Worm (Caenorhabditis elegans) whole organism, L1 larva: ENCODE measurements around the gene C03A3.2.

Experiments used
- alr-1 ChIP-seq: fragments of 200-800 bp; sonication (Bioruptor generic); optimal IDR thresholded peaks from 2 replicates; lab custom pipeline; 2018; ENCODE audit warnings: borderline replicate concordance, mild to moderate bottlenecking, missing genetic modification characterization, missing compliant biosample characterization
- blmp-1 ChIP-seq: fragments of 150-350 bp; optimal IDR thresholded peaks from 2 replicates; lab custom pipeline; 2014; ENCODE audit warnings: missing biosample characterization, missing genetic modification characterization
- ceh-63 ChIP-seq: fragments of 200-800 bp; sonication (Bioruptor generic); optimal IDR thresholded peaks from 2 replicates; lab custom pipeline; 2018; ENCODE audit warnings: mild to moderate bottlenecking, missing genetic modification characterization, missing compliant biosample characterization
- ceh-8 ChIP-seq: fragments of 200-800 bp; sonication (Bioruptor generic); optimal IDR thresholded peaks from 2 replicates; lab custom pipeline; 2018; ENCODE audit warnings: mild to moderate bottlenecking, missing genetic modification characterization, moderate library complexity, missing compliant biosample characterization
- ceh-88 ChIP-seq: fragments of 200-800 bp; sonication (Bioruptor generic); IDR thresholded peaks from 2 replicates; pipeline ENCODE4 v1.3.6; 2022; ENCODE audit warnings: missing genetic modification characterization, missing compliant biosample characterization
- ceh-90 ChIP-seq: sonication (generic microtip); optimal IDR thresholded peaks from 2 replicates; lab custom pipeline; 2016; ENCODE audit warnings: missing genetic modification characterization, missing compliant biosample characterization
- dsc-1 ChIP-seq: sonication (generic microtip); optimal IDR thresholded peaks from 2 replicates; lab custom pipeline; 2016; ENCODE audit warnings: mild to moderate bottlenecking, missing genetic modification characterization, missing compliant biosample characterization
- efl-3 ChIP-seq: fragments of 200-800 bp; sonication (Bioruptor generic); optimal IDR thresholded peaks from 2 replicates; lab custom pipeline; 2018; ENCODE audit warnings: mild to moderate bottlenecking, missing genetic modification characterization, missing compliant biosample characterization
- egl-27 ChIP-seq, 2 experiments: fragments of 150-350 bp in 1 of 2; sonication (generic microtip); optimal IDR thresholded peaks; 3 replicates each; lab custom pipeline; 2017 to 2018; ENCODE audit warnings: missing biosample characterization in 2 of 2, missing genetic modification characterization in 2 of 2, missing genetic modification reagents in 2 of 2
- elt-2 ChIP-seq: sonication (generic microtip); optimal IDR thresholded peaks from 2 replicates; lab custom pipeline; 2016; ENCODE audit warnings: missing genetic modification characterization, mild to moderate bottlenecking, inconsistent platforms, missing compliant biosample characterization, missing genetic modification reagents
- elt-3 ChIP-seq, 6 experiments: fragments of 150-350 bp in 1 of 6; sonication (generic microtip); optimal IDR thresholded peaks; 2 replicates each; lab custom pipeline; 2017 to 2018; ENCODE audit warnings: missing biosample characterization in 6 of 6, missing genetic modification characterization in 6 of 6, inconsistent platforms in 1 of 6
- ets-5 ChIP-seq: fragments of 200-800 bp; sonication (Bioruptor generic); IDR thresholded peaks from 2 replicates; pipeline ENCODE4 v1.3.6; 2022; ENCODE audit warnings: missing genetic modification characterization, missing compliant biosample characterization
- fkh-10 ChIP-seq: sonication (generic microtip); optimal IDR thresholded peaks from 2 replicates; lab custom pipeline; 2017; ENCODE audit warnings: missing biosample characterization, missing genetic modification reagents, missing genetic modification characterization
- fkh-4 ChIP-seq: sonication (generic microtip); optimal IDR thresholded peaks from 2 replicates; lab custom pipeline; 2016; ENCODE audit warnings: missing compliant biosample characterization, missing genetic modification characterization, borderline replicate concordance
- grh-1 ChIP-seq: fragments of 200-800 bp; sonication (Bioruptor generic); IDR thresholded peaks from 2 replicates; pipeline ENCODE4 v1.3.6; 2022; ENCODE audit warnings: missing genetic modification reagents, missing genetic modification characterization, missing compliant biosample characterization
- hlh-4 ChIP-seq: sonication (generic microtip); optimal IDR thresholded peaks from 2 replicates; lab custom pipeline; 2016; ENCODE audit warnings: mild to moderate bottlenecking, missing genetic modification characterization, missing compliant biosample characterization
- jun-1 ChIP-seq: fragments of 150-350 bp; optimal IDR thresholded peaks from 2 replicates; lab custom pipeline; 2014; ENCODE audit warnings: missing biosample characterization, missing genetic modification reagents, missing genetic modification characterization
- lin-14 ChIP-seq: fragments of 200-800 bp; sonication (Bioruptor generic); optimal IDR thresholded peaks from 2 replicates; lab custom pipeline; 2018; ENCODE audit warnings: mild to moderate bottlenecking, missing genetic modification characterization, moderate library complexity, missing compliant biosample characterization
- lin-39 ChIP-seq: fragments of 150-350 bp; optimal IDR thresholded peaks from 2 replicates; lab custom pipeline; 2014; ENCODE audit warnings: missing biosample characterization, missing genetic modification reagents, missing genetic modification characterization
- mab-9 ChIP-seq: fragments of 200-800 bp; sonication (Bioruptor generic); IDR thresholded peaks from 2 replicates; pipeline ENCODE4 v1.3.6; 2022; ENCODE audit warnings: missing genetic modification reagents, missing genetic modification characterization, missing compliant biosample characterization
- mef-2 ChIP-seq: fragments of 150-350 bp; optimal IDR thresholded peaks from 2 replicates; lab custom pipeline; 2014; ENCODE audit warnings: missing biosample characterization, missing genetic modification characterization
- nhr-11 ChIP-seq: fragments of 150-350 bp; optimal IDR thresholded peaks from 2 replicates; lab custom pipeline; 2014; ENCODE audit warnings: missing biosample characterization, missing genetic modification characterization
- nhr-12 ChIP-seq: sonication (generic microtip); optimal IDR thresholded peaks from 2 replicates; lab custom pipeline; 2017; ENCODE audit warnings: missing biosample characterization, missing genetic modification characterization
- nhr-19 ChIP-seq: fragments of 200-800 bp; sonication (Bioruptor generic); conservative IDR thresholded peaks from 2 replicates; pipeline ENCODE4 v1.3.6; 2022; ENCODE audit warnings: missing genetic modification characterization, missing compliant biosample characterization
- nhr-20 ChIP-seq: sonication (generic microtip); optimal IDR thresholded peaks from 2 replicates; lab custom pipeline; 2016; ENCODE audit warnings: mild to moderate bottlenecking, missing genetic modification characterization, missing compliant biosample characterization
- nhr-28 ChIP-seq: fragments of 150-350 bp; optimal IDR thresholded peaks from 2 replicates; lab custom pipeline; 2014; ENCODE audit warnings: missing biosample characterization, missing genetic modification characterization
- nhr-76 ChIP-seq: sonication (generic microtip); optimal IDR thresholded peaks from 2 replicates; lab custom pipeline; 2017; ENCODE audit warnings: missing biosample characterization, missing genetic modification characterization
- nhr-77 ChIP-seq: fragments of 150-350 bp; optimal IDR thresholded peaks from 2 replicates; lab custom pipeline; 2014; ENCODE audit warnings: missing biosample characterization, missing genetic modification characterization
- nhr-85 ChIP-seq: sonication (generic microtip); peaks from one replicate; lab custom pipeline; 2016; ENCODE audit warnings: missing genetic modification characterization, inconsistent platforms, missing compliant biosample characterization
- pag-3 ChIP-seq: sonication (generic microtip); optimal IDR thresholded peaks from 2 replicates; lab custom pipeline; 2017; ENCODE audit warnings: missing genetic modification characterization, mild to moderate bottlenecking, missing compliant biosample characterization, antibody characterized with exemption, borderline replicate concordance; ENCODE audit not compliant: insufficient read depth
- rnt-1 ChIP-seq: sonication (generic microtip); optimal IDR thresholded peaks from 2 replicates; lab custom pipeline; 2016; ENCODE audit warnings: mild to moderate bottlenecking, missing genetic modification characterization, moderate library complexity, missing compliant biosample characterization
- skn-1 ChIP-seq: fragments of 150-350 bp; optimal IDR thresholded peaks from 2 replicates; lab custom pipeline; 2014; ENCODE audit warnings: missing biosample characterization, missing genetic modification characterization
- sup-37 ChIP-seq: fragments of 200-800 bp; sonication (Bioruptor generic); optimal IDR thresholded peaks from 2 replicates; lab custom pipeline; 2018; ENCODE audit warnings: mild to moderate bottlenecking, missing genetic modification characterization, missing compliant biosample characterization
- swsn-7 ChIP-seq: sonication (generic microtip); optimal IDR thresholded peaks from 2 replicates; lab custom pipeline; 2016; ENCODE audit warnings: missing genetic modification characterization, missing compliant biosample characterization
- tbx-2 ChIP-seq: sonication (generic microtip); optimal IDR thresholded peaks from 2 replicates; lab custom pipeline; 2016; ENCODE audit warnings: missing genetic modification characterization, missing compliant biosample characterization
- tlp-1 ChIP-seq: fragments of 150-350 bp; optimal IDR thresholded peaks from 2 replicates; lab custom pipeline; 2014; ENCODE audit warnings: missing biosample characterization, missing genetic modification characterization
- unc-130 ChIP-seq: fragments of 150-350 bp; optimal IDR thresholded peaks from 2 replicates; lab custom pipeline; 2017; ENCODE audit warnings: missing biosample characterization, missing genetic modification characterization, inconsistent platforms
- unc-30 ChIP-seq: sonication (generic microtip); optimal IDR thresholded peaks from 2 replicates; lab custom pipeline; 2017; ENCODE audit warnings: missing biosample characterization, missing genetic modification characterization
- unc-98 ChIP-seq: fragments of 200-800 bp; sonication (Bioruptor generic); IDR thresholded peaks from 2 replicates; pipeline ENCODE4 v1.3.6; 2022; ENCODE audit warnings: missing genetic modification characterization, missing compliant biosample characterization
- zip-4 ChIP-seq: fragments of 200-800 bp; sonication (Bioruptor generic); optimal IDR thresholded peaks from 2 replicates; lab custom pipeline; 2018; ENCODE audit warnings: mild to moderate bottlenecking, missing genetic modification characterization, moderate library complexity, missing compliant biosample characterization
- ztf-11 ChIP-seq, 2 experiments: sonication (generic microtip); optimal IDR thresholded peaks; 2 replicates each; lab custom pipeline; 2016 to 2017; ENCODE audit warnings: missing genetic modification characterization in 2 of 2, missing biosample characterization in 1 of 2, missing compliant biosample characterization in 1 of 2

The C03A3.2 gene

DNA sequence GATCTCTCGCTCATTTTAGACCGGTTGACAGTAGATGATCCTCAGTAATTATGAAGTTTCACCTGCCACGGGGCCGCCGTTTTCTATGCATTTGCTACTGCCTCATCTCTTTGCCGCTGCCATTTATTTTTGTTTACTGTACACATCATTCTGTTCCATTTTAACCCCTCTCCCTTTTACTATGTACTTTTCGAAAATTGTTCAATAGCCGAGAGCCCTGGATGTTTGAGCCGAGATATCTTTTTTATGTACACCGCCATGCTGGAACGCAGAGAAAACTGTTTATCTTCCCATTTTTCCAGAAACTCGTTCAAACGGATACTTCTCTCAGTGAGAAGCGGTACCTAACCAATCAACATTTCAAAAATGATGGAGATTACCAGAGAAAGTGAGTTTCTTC, 8.2 kb downstream of the C03A3.2 start, which contains the start of gene ifa-1:
Gene ifa-1 (plus strand): TSS at position 301 of the 400 bp plus-strand sequence.
- no peak for TF ChIP-seq unc-130 (tag; lab: Kevin White, UChicago)
- no peak for TF ChIP-seq efl-3
- TF ChIP-seq unc-98 (GFP tag; lab: Robert Waterston, UW): no peak
- no peak for TF ChIP-seq ets-5
- TF ChIP-seq ceh-88 (GFP tag; lab: Robert Waterston, UW): no peak
- TF ChIP-seq egl-27 (tag; optimal IDR thresholded peaks at IDR 0.05; lab: Kevin White, UChicago): no peak
- TF ChIP-seq elt-2 (tag; lab: Kevin White, UChicago): no peak
- TF ChIP-seq fkh-4 (tag; lab: Kevin White, UChicago): no peak
- TF ChIP-seq mef-2 (tag; lab: Kevin White, UChicago): no peak
- TF ChIP-seq ceh-63: no peak
- TF ChIP-seq jun-1 (tag; lab: Kevin White, UChicago): no peak
- no peak for TF ChIP-seq zip-4 (GFP tag; lab: Kevin White, UChicago)
- TF ChIP-seq hlh-4 (tag; lab: Kevin White, UChicago): no peak
- no peak for TF ChIP-seq fkh-10 (GFP tag; lab: Kevin White, UChicago)
- TF ChIP-seq swsn-7: no peak
- TF ChIP-seq grh-1 (GFP tag; lab: Robert Waterston, UW): no peak

ce11 chrX:11279276-11279675, 16.6 kb downstream of the C03A3.2 start, which contains the start of gene F38B2.2:
Gene F38B2.2 (minus strand): TSS chrX:11279376.
- TF ChIP-seq nhr-77 (tag; lab: Kevin White, UChicago) (no peak), ceh-8 (peak; percentile 47)
- TF ChIP-seq, all 84 proteins: peak for 1

DNA sequence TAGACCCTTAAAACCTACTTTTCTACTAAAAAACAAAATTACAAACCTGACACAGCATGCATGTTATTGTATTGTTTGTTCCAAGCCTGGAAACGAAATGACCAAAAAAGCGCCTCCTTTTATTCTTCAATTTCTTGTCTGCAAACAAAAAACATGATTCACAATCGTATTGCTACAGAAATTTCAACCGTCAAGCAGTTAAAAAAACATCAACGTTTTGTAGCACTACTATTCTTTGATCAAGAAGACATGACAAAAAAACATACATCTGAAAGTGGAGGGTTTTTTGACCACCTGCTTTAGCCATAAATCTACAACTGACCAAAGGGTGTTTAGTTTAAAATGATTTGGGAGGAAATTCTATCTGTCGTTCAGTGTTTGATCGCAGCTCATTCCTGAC, 18.5 kb downstream of the C03A3.2 start, which contains the start of gene F38B2.6:
Gene F38B2.6 (minus strand): TSS at position 101 of the 400 bp plus-strand sequence.
- TF ChIP-seq blmp-1 (no peak), nhr-12 (tag; lab: Kevin White, UChicago) (no peak), lin-39 (no peak), ceh-88 (GFP tag; lab: Robert Waterston, UW) (no peak), skn-1 (no peak), sup-37 (GFP tag; lab: Kevin White, UChicago) (no peak), alr-1 (tag; lab: Kevin White, UChicago) (no peak), ceh-63 (no peak), nhr-11 (tag; lab: Kevin White, UChicago) (no peak), egl-27 (tag; optimal IDR thresholded peaks at IDR 0.05; lab: Kevin White, UChicago) (no peak), unc-30 (tag; lab: Kevin White, UChicago) (no peak)

- TF ChIP-seq fkh-4 (tag; lab: Kevin White, UChicago): no peak
- TF ChIP-seq tbx-2 (tag; lab: Kevin White, UChicago): no peak
- no peak for TF ChIP-seq ztf-11 (tag; optimal IDR thresholded peaks at IDR 0.05; lab: Kevin White, UChicago)
- no peak for TF ChIP-seq ets-5
- no peak for TF ChIP-seq mab-9
- no peak for TF ChIP-seq tlp-1 (tag; lab: Kevin White, UChicago)
- no peak for TF ChIP-seq nhr-19 (GFP tag; lab: Robert Waterston, UW)
- TF ChIP-seq dsc-1 (tag; lab: Kevin White, UChicago): no peak
- TF ChIP-seq lin-14 (GFP tag; lab: Kevin White, UChicago): no peak
- TF ChIP-seq, all 84 proteins: peak for 0
Observed at ce11 chrX:11286246-11286645, 23.6 kb downstream of the C03A3.2 start, which contains the start of gene F38B2.3. Gene F38B2.3 (minus strand): TSS chrX:11286346.

DNA sequence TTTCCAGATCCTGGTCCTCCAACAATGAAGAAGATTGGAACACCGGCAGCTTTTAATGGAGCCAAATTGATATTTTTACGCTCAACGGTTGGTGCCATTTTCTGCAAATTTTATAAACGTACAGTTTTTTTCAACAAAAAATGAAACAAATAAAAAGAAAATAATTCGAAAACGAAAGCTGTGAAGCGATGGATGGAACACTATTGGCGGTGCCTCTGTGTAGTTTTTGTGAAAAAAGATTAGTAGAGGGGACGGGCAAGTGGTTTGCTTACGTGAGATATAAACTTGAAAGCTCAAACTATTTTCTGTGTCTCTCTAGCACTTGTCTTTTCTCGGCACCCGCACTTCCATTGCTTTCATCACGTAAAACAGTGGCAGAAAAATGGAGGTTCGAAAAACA, 25.0 kb downstream of the C03A3.2 start, which contains the start of gene F38B2.4:
Gene F38B2.4 (minus strand): TSS at position 101 of the 400 bp plus-strand sequence.
- TF ChIP-seq nhr-85 (tag; lab: Kevin White, UChicago): peak; percentile 24
- TF ChIP-seq ceh-90 (tag; lab: Kevin White, UChicago): no peak
- no peak for TF ChIP-seq nhr-12 (tag; lab: Kevin White, UChicago)
- TF ChIP-seq ets-5: no peak
- no peak for TF ChIP-seq efl-3
- TF ChIP-seq tbx-2 (tag; lab: Kevin White, UChicago): no peak
- no peak for TF ChIP-seq nhr-77 (tag; lab: Kevin White, UChicago)
- TF ChIP-seq ztf-11 (tag; optimal IDR thresholded peaks at IDR 0.05; lab: Kevin White, UChicago): no peak
- TF ChIP-seq lin-14 (GFP tag; lab: Kevin White, UChicago): peak; percentile 62
- no peak for TF ChIP-seq elt-3 (tag; optimal IDR thresholded peaks at IDR 0.05; lab: Kevin White, UChicago)
- no peak for TF ChIP-seq grh-1 (GFP tag; lab: Robert Waterston, UW)
- TF ChIP-seq unc-130 (tag; lab: Kevin White, UChicago): no peak
- no peak for TF ChIP-seq nhr-20 (tag; lab: Kevin White, UChicago)
- TF ChIP-seq nhr-76: no peak
- TF ChIP-seq rnt-1 (tag; lab: Kevin White, UChicago): peak; percentile 17
- peak; percentile 37 for TF ChIP-seq pag-3
- no peak for TF ChIP-seq nhr-28 (tag; lab: Kevin White, UChicago)
- TF ChIP-seq, all 84 proteins: peak for 4
